Fruit fly (Drosophila melanogaster): ENCODE results near the gene CG14963.

Gene CG14963

DNA sequence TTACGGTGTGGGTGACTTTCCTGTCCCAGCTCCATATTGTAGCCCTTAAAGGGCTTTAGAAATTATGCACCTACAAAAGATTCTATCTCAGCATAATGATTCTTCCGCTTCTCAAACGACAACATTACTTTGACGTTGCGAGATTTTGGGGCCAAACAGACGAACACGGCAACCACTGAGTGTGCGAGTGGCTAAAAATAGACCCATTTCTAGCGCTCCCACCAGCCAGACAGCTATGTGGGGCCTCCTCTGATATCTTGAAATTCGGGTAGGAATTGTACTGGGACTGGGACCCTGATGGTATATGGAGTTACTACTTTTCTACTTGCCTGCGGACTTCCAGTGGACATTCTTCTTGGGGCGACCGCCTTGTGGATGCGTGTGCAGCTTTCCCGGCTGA, 5.5 kb upstream of the CG14963 start:
- TF ChIP-seq CG14710 (tag; optimal IDR thresholded peaks at IDR 0.05) (no peak), CG11723 (GFP tag; optimal IDR thresholded peaks at IDR 0.05) (no peak), CG34422 (GFP tag; IDR thresholded peaks at IDR 0.05) (0 out of 3 replicates have a peak, but pooled peaks have one; percentile 7), Med (GFP tag) (no peak), kah (GFP tag; optimal IDR thresholded peaks at IDR 0.05) (peak; percentile 92)

DNA sequence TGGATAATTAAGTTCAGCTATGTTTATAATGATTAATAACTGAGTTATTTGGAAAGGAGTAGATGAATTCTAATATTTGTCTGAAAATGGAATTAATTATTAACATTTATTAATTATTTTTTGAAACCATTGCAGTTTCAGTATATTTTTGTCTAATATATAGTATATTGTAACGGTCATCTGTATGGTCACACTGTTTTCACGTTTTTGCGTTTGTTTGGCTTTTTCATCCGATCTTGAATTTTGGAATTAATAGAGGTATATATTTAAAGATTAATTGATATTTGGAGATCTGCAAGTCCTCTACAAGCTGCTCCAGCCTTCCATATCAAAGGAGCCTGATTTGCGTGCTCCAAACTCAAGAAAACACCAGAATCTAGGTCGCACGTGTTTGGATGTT, 3.2 kb downstream of the CG14963 start, which contains the start of the genes CG32278 and CG32281:
TSS of gene CG32278 (plus strand) at position 180 of the 400 bp plus-strand sequence.
TSS of gene CG32281 (plus strand) at position 269 of the 400 bp plus-strand sequence.
- TF ChIP-seq Opbp (GFP tag; IDR thresholded peaks at IDR 0.05; ENCODE audit: partially characterized antibody) (no peak), twi (tag; optimal IDR thresholded peaks at IDR 0.05) (no peak), CG8359 (GFP tag; optimal IDR thresholded peaks at IDR 0.05; ENCODE audit: borderline replicate concordance) (no peak), ttk (GFP tag; IDR thresholded peaks at IDR 0.05) (no peak), CG12071 (GFP tag; optimal IDR thresholded peaks at IDR 0.05) (no peak), CG10274 (GFP tag; optimal IDR thresholded peaks at IDR 0.05) (no peak), CG10462 (GFP tag; optimal IDR thresholded peaks at IDR 0.05) (no peak), CG9437 (GFP tag; optimal IDR thresholded peaks at IDR 0.05) (no peak), CG10267 (tag; optimal IDR thresholded peaks at IDR 0.05) (no peak), trem (tag; optimal IDR thresholded peaks at IDR 0.05) (peak; percentile 41), luna (GFP tag; optimal IDR thresholded peaks at IDR 0.05) (no peak), zfh2 (GFP tag; optimal IDR thresholded peaks at IDR 0.05) (no peak), CG1602 (GFP tag; optimal IDR thresholded peaks at IDR 0.05) (no peak), CG11398 (GFP tag; optimal IDR thresholded peaks at IDR 0.05) (no peak), sug (tag; optimal IDR thresholded peaks at IDR 0.05) (no peak), CG3407 (GFP tag; optimal IDR thresholded peaks at IDR 0.05) (no peak), CG4707 (GFP tag; optimal IDR thresholded peaks at IDR 0.05) (no peak), dmrt99B (tag; optimal IDR thresholded peaks at IDR 0.05) (no peak), CG3995 (GFP tag; optimal IDR thresholded peaks at IDR 0.05) (peak; percentile 67), CG11085 (GFP tag; IDR thresholded peaks at IDR 0.05) (no peak), B-H1 (GFP tag; IDR thresholded peaks at IDR 0.05) (no peak), CG4617 (GFP tag; optimal IDR thresholded peaks at IDR 0.05; ENCODE audit: borderline replicate concordance) (peak; percentile 28), CG11504 (tag; optimal IDR thresholded peaks at IDR 0.05) (no peak), sc (optimal IDR thresholded peaks at IDR 0.05) (no peak), sc (GFP tag; optimal IDR thresholded peaks at IDR 0.05) (no peak), fd64A (GFP tag; optimal IDR thresholded peaks at IDR 0.05) (no peak), CG12104 (GFP tag; optimal IDR thresholded peaks at IDR 0.05) (no peak), CG13775 (GFP tag; optimal IDR thresholded peaks at IDR 0.05) (no peak), unpg (GFP tag; optimal IDR thresholded peaks at IDR 0.05) (no peak), tll (GFP tag; optimal IDR thresholded peaks at IDR 0.05) (no peak), tx (GFP tag; optimal IDR thresholded peaks at IDR 0.05) (no peak), Dll (GFP tag; IDR thresholded peaks at IDR 0.05; ENCODE audit: partially characterized antibody) (no peak), Atf6 (GFP tag; IDR thresholded peaks at IDR 0.05) (no peak), CG16779 (GFP tag; IDR thresholded peaks at IDR 0.05) (no peak), Lhr (GFP tag; optimal IDR thresholded peaks at IDR 0.05) (no peak), org-1 (GFP tag; optimal IDR thresholded peaks at IDR 0.05) (no peak), Elba2 (GFP tag; optimal IDR thresholded peaks at IDR 0.05) (no peak), crp (GFP tag; optimal IDR thresholded peaks at IDR 0.05) (no peak), Myb (GFP tag; optimal IDR thresholded peaks at IDR 0.05) (peak; percentile 7), Nf-YA (GFP tag; IDR thresholded peaks at IDR 0.05) (no peak), repo (GFP tag; optimal IDR thresholded peaks at IDR 0.05) (no peak), caup (GFP tag; optimal IDR thresholded peaks at IDR 0.05; ENCODE audit: severe bottlenecking) (no peak), GATAe (GFP tag; conservative IDR thresholded peaks at IDR 0.05) (no peak), Nf-YB (GFP tag; optimal IDR thresholded peaks at IDR 0.05) (no peak), disco-r (GFP tag; optimal IDR thresholded peaks at IDR 0.05) (no peak)
